Fruit fly (Drosophila melanogaster) whole organism, pupa: ENCODE measurements around the gene CG9555.
A peak's percentile ranks its signal among the peaks of the same experiment; 100 is the strongest.

ENCODE experiments used
- CG10348 ChIP-seq: fragments of 200-800 bp; sonication (Bioruptor generic); IDR thresholded peaks from 2 replicates; pipeline ENCODE4 v1.3.6; 2022; ENCODE audit warnings: missing biosample characterization, missing genetic modification characterization
- CG12605 ChIP-seq: fragments of 200-800 bp; sonication (Bioruptor generic); IDR thresholded peaks from 2 replicates; pipeline ENCODE4 v1.3.6; 2022; ENCODE audit warnings: missing biosample characterization, missing genetic modification characterization
- CG13204 ChIP-seq: fragments of 200-800 bp; sonication (Bioruptor generic); optimal IDR thresholded peaks from 2 replicates; lab custom pipeline; 2018; ENCODE audit warnings: missing biosample characterization, mild to moderate bottlenecking, missing genetic modification characterization, moderate library complexity
- CG14655 ChIP-seq: fragments of 200-800 bp; sonication (Bioruptor generic); optimal IDR thresholded peaks from 3 replicates; lab custom pipeline; 2017; ENCODE audit warnings: mild to moderate bottlenecking, missing biosample characterization, missing genetic modification reagents, missing genetic modification characterization
- CG15710 ChIP-seq: fragments of 200-800 bp; sonication (Bioruptor generic); optimal IDR thresholded peaks from 2 replicates; lab custom pipeline; 2018; ENCODE audit warnings: missing biosample characterization, mild to moderate bottlenecking, missing genetic modification characterization, moderate library complexity
- CG17806 ChIP-seq: fragments of 200-800 bp; sonication (Bioruptor generic); optimal IDR thresholded peaks from 2 replicates; lab custom pipeline; 2018; ENCODE audit warnings: missing biosample characterization, mild to moderate bottlenecking, missing genetic modification characterization, moderate library complexity
- CG32121 ChIP-seq: fragments of 200-800 bp; sonication (Bioruptor generic); IDR thresholded peaks from 2 replicates; pipeline ENCODE4 v1.3.6; 2022; ENCODE audit warnings: missing biosample characterization, missing genetic modification characterization
- CG34367 ChIP-seq: fragments of 200-800 bp; sonication (Bioruptor generic); optimal IDR thresholded peaks from 2 replicates; lab custom pipeline; 2018; ENCODE audit warnings: missing biosample characterization, mild to moderate bottlenecking, missing genetic modification characterization
- CG4496 ChIP-seq: fragments of 200-800 bp; sonication (Bioruptor generic); IDR thresholded peaks from 3 replicates; pipeline ENCODE4 v1.3.6; 2022; ENCODE audit warnings: missing biosample characterization, missing genetic modification characterization
- CG8159 ChIP-seq: fragments of 200-800 bp; sonication (Bioruptor generic); optimal IDR thresholded peaks from 3 replicates; lab custom pipeline; 2018; ENCODE audit warnings: missing biosample characterization, mild to moderate bottlenecking, missing genetic modification characterization, moderate library complexity
- CG8301 ChIP-seq: fragments of 200-800 bp; sonication (Bioruptor generic); optimal IDR thresholded peaks from 2 replicates; lab custom pipeline; 2018; ENCODE audit warnings: missing biosample characterization, mild to moderate bottlenecking, missing genetic modification characterization
- CG9948 ChIP-seq: fragments of 200-800 bp; sonication (Bioruptor generic); optimal IDR thresholded peaks from 2 replicates; lab custom pipeline; 2018; ENCODE audit warnings: missing biosample characterization, mild to moderate bottlenecking, missing genetic modification characterization, moderate library complexity
- D1 ChIP-seq: fragments of 200-800 bp; sonication (Bioruptor generic); optimal IDR thresholded peaks from 2 replicates; lab custom pipeline; 2018; ENCODE audit warnings: missing biosample characterization, mild to moderate bottlenecking, missing genetic modification characterization, moderate library complexity
- EcR ChIP-seq: fragments of 200-800 bp; sonication (Bioruptor generic); optimal IDR thresholded peaks from 3 replicates; lab custom pipeline; 2019; ENCODE audit warnings: missing biosample characterization, missing genetic modification characterization, mild to moderate bottlenecking, moderate library complexity, missing genetic modification reagents
- Ets98B ChIP-seq: fragments of 200-800 bp; sonication (Bioruptor generic); IDR thresholded peaks from 2 replicates; pipeline ENCODE4 v1.3.6; 2022; ENCODE audit warnings: missing biosample characterization, missing genetic modification characterization
- Pif1A ChIP-seq: fragments of 200-800 bp; sonication (Bioruptor generic); optimal IDR thresholded peaks from 3 replicates; lab custom pipeline; 2016; ENCODE audit warnings: missing biosample characterization, missing genetic modification characterization
- Pif1B ChIP-seq: fragments of 200-800 bp; sonication (Bioruptor generic); optimal IDR thresholded peaks from 3 replicates; lab custom pipeline; 2016; ENCODE audit warnings: missing biosample characterization, missing genetic modification characterization
- Snoo ChIP-seq: fragments of 200-800 bp; sonication (Bioruptor generic); optimal IDR thresholded peaks from 3 replicates; lab custom pipeline; 2017; ENCODE audit warnings: missing biosample characterization, mild to moderate bottlenecking, missing genetic modification characterization, inconsistent platforms
- fd96Ca ChIP-seq: fragments of 200-800 bp; sonication (Bioruptor generic); IDR thresholded peaks from 3 replicates; pipeline ENCODE4 v1.3.6; 2022; ENCODE audit warnings: missing biosample characterization, missing genetic modification characterization
- gl ChIP-seq: fragments of 200-800 bp; sonication (Bioruptor generic); optimal IDR thresholded peaks from 2 replicates; lab custom pipeline; 2018; ENCODE audit warnings: missing biosample characterization, mild to moderate bottlenecking, missing genetic modification characterization
- rn ChIP-seq: fragments of 200-800 bp; sonication (Bioruptor generic); IDR thresholded peaks from 2 replicates; pipeline ENCODE4 v1.3.6; 2022; ENCODE audit warnings: missing biosample characterization, missing genetic modification characterization

CG9555 gene

DNA sequence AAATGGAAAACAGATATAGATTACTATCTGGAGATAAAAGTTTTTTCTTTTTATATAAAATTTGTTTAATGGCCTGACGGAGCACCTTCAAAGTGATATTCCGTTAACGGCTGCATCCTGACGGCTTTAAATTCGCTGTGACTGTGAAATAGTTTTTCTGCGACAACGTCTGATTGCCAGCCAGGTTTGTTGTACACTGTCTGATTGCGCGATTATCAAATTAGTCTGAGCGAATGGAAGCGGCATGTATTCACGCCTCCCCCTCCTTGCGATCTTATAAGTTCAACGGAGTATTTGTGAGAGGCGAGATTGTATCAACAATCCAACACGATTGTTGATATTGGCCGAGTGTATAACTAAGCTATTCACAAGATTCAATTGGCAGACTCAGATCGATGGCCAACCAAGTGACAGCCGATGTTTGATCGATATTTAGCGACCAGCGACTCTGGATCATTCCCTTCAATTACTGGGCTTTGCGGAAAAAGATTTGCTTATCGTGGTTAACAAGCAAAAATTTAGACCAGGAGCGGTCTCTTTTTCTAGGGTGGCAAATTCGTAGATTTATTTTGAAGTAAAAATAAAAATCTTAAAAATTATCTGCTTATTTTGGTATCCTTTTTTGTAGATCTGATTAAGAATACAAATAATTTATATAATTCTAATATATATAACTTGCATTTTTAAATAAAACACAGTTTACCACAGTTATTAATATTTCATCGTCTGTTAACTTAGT, 35.8 kb upstream of the CG9555 start:
- TF ChIP-seq rn (GFP tag; lab: Robert Waterston, UW) (no peak), CG34367 (no peak), Pif1B (GFP tag; lab: Kevin White, UChicago) (no peak), CG8301 (tag; lab: Kevin White, UChicago) (no peak), EcR (GFP tag; lab: Kevin White, UChicago) (no peak), Pif1A (GFP tag; lab: Kevin White, UChicago) (no peak), D1 (tag; lab: Kevin White, UChicago) (no peak), Snoo (tag; lab: Kevin White, UChicago) (no peak), CG13204 (no peak), CG12605 (GFP tag; lab: Robert Waterston, UW) (no peak), CG10348 (GFP tag; lab: Robert Waterston, UW) (no peak), CG15710 (tag; lab: Kevin White, UChicago) (no peak), gl (tag; lab: Kevin White, UChicago) (no peak), CG9948 (no peak), CG14655 (GFP tag; lab: Kevin White, UChicago) (no peak), Ets98B (GFP tag; lab: Robert Waterston, UW) (no peak), fd96Ca (GFP tag; lab: Robert Waterston, UW) (no peak)

DNA sequence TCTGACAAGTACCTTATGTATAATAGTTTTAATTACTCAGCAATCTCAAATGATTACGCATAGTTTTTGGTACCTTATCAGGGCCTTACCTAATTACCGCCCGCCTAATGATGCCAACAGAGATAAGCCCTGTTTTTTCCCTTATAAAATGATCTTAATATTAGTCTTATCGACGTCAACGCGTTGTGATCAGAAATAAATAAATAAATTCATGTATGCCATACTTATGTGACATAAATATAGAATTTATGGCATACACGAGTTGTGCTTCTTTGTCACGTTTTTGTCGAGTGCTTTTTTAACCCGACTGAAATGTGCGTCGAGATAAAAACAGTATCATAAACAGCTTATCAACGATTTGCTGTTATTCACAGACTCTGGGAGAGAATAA, 35.2 kb upstream of the CG9555 start:
- TF ChIP-seq Pif1A (GFP tag; lab: Kevin White, UChicago), result no peak
- TF ChIP-seq Pif1B (GFP tag; lab: Kevin White, UChicago), result no peak
- TF ChIP-seq CG4496 (GFP tag; lab: Robert Waterston, UW), result no peak
- TF ChIP-seq gl (tag; lab: Kevin White, UChicago), result no peak
- no peak for TF ChIP-seq CG10348 (GFP tag; lab: Robert Waterston, UW)
- no peak for TF ChIP-seq CG8301 (tag; lab: Kevin White, UChicago)
- no peak for TF ChIP-seq Snoo (tag; lab: Kevin White, UChicago)

DNA sequence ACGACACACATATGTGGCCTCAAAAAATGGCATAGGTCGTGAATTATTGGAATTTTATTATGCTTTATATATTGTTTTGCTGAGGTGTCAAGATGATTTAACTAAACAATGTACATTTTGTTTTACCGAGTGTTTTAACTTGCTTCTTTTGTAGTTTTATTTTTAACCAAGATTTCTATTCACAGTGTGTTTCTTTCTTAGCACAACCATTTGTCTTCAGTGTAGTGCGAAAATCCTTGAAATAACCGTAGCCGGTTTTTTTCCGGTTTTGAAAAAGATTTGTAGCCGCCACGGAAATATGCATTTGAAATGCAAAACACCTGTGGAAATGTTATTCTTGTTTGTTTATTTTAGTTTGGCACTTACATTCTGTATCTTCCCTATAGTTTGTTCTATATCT, 34.4 kb upstream of the CG9555 start:
- no peak for TF ChIP-seq D1 (tag; lab: Kevin White, UChicago)
- TF ChIP-seq Snoo (tag; lab: Kevin White, UChicago), result no peak
- no peak for TF ChIP-seq CG4496 (GFP tag; lab: Robert Waterston, UW)
- no peak for TF ChIP-seq EcR (GFP tag; lab: Kevin White, UChicago)
- TF ChIP-seq CG34367, result no peak
- no peak for TF ChIP-seq rn (GFP tag; lab: Robert Waterston, UW)
- no peak for TF ChIP-seq CG14655 (GFP tag; lab: Kevin White, UChicago)
- no peak for TF ChIP-seq CG13204
- TF ChIP-seq CG8159, result no peak
- TF ChIP-seq CG10348 (GFP tag; lab: Robert Waterston, UW), result no peak
- TF ChIP-seq CG32121 (GFP tag; lab: Robert Waterston, UW), result no peak
- no peak for TF ChIP-seq Pif1B (GFP tag; lab: Kevin White, UChicago)
- no peak for TF ChIP-seq Pif1A (GFP tag; lab: Kevin White, UChicago)
- no peak for TF ChIP-seq CG15710 (tag; lab: Kevin White, UChicago)
- no peak for TF ChIP-seq CG12605 (GFP tag; lab: Robert Waterston, UW)
- no peak for TF ChIP-seq CG17806 (tag; lab: Kevin White, UChicago)
- TF ChIP-seq gl (tag; lab: Kevin White, UChicago), result no peak
- no peak for TF ChIP-seq fd96Ca (GFP tag; lab: Robert Waterston, UW)
- TF ChIP-seq, all 21 proteins: peak for 0

DNA sequence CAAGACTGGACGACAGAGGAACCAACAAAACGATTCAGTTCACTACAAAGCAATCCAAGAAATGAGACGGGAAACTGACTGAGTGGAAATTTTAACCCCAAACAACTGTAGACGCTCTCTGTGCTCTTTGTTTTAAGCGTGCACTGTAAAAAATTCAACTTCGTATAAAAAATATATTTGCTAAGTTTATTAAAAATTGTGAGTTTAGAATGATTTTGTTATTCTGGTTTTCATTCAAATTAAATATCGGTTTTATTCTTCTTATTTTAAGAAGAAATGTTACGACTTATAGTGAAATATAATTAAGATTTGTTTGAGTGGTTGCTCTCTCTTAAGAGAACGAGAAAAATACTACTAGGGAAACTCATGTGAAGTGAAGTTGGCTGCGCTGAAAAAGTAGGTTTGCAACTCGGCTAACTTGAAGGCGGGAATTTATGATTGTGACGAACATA, 33.5 kb upstream of the CG9555 start:
- no peak for TF ChIP-seq EcR (GFP tag; lab: Kevin White, UChicago)
- peak; percentile 82 for TF ChIP-seq CG9948
- peak; percentile 68 for TF ChIP-seq Pif1B (GFP tag; lab: Kevin White, UChicago)
- TF ChIP-seq rn (GFP tag; lab: Robert Waterston, UW), result peak; percentile 93
- peak; percentile 95 for TF ChIP-seq Ets98B (GFP tag; lab: Robert Waterston, UW)
- TF ChIP-seq fd96Ca (GFP tag; lab: Robert Waterston, UW), result peak; percentile 65; the same call in 1 of the 3 replicates
- TF ChIP-seq Snoo (tag; lab: Kevin White, UChicago), result peak; percentile 88
- TF ChIP-seq CG34367, result peak; percentile 74
- TF ChIP-seq CG13204, result no peak
- TF ChIP-seq CG8159, result peak; percentile 85
- TF ChIP-seq CG32121 (GFP tag; lab: Robert Waterston, UW), result peak; percentile 97
- TF ChIP-seq CG8301 (tag; lab: Kevin White, UChicago), result peak; percentile 86
- peak; percentile 84 for TF ChIP-seq CG10348 (GFP tag; lab: Robert Waterston, UW)
- TF ChIP-seq CG14655 (GFP tag; lab: Kevin White, UChicago), result peak; percentile 86
- TF ChIP-seq CG17806 (tag; lab: Kevin White, UChicago), result peak; percentile 85
- peak; percentile 96 for TF ChIP-seq CG12605 (GFP tag; lab: Robert Waterston, UW)
- TF ChIP-seq Pif1A (GFP tag; lab: Kevin White, UChicago), result peak; percentile 86
- TF ChIP-seq gl (tag; lab: Kevin White, UChicago), result peak; percentile 46
- peak; percentile 75 for TF ChIP-seq D1 (tag; lab: Kevin White, UChicago)
- peak; percentile 81 for TF ChIP-seq CG15710 (tag; lab: Kevin White, UChicago)
- TF ChIP-seq CG4496 (GFP tag; lab: Robert Waterston, UW), result peak; percentile 97

dm6 chr2L:8959001-8959461, 32.5 kb upstream of the CG9555 start, which contains the start of gene CG31886:
Gene CG31886, minus strand, starts transcription at chr2L:8959051.
- TF ChIP-seq EcR (GFP tag; lab: Kevin White, UChicago) (no peak), CG12605 (GFP tag; lab: Robert Waterston, UW) (no peak; the same call in 1 of the 2 replicates), rn (GFP tag; lab: Robert Waterston, UW) (no peak), Pif1B (GFP tag; lab: Kevin White, UChicago) (peak; percentile 27), CG34367 (no peak), gl (tag; lab: Kevin White, UChicago) (no peak), CG13204 (no peak), CG4496 (GFP tag; lab: Robert Waterston, UW) (no peak), fd96Ca (GFP tag; lab: Robert Waterston, UW) (peak; percentile 72), Snoo (tag; lab: Kevin White, UChicago) (no peak), CG8159 (no peak), Ets98B (GFP tag; lab: Robert Waterston, UW) (no peak; the same call in none of the 2 replicates), CG8301 (tag; lab: Kevin White, UChicago) (no peak), CG15710 (tag; lab: Kevin White, UChicago) (no peak), CG10348 (GFP tag; lab: Robert Waterston, UW) (no peak), CG9948 (no peak), CG14655 (GFP tag; lab: Kevin White, UChicago) (peak; percentile 72), D1 (tag; lab: Kevin White, UChicago) (no peak), CG32121 (GFP tag; lab: Robert Waterston, UW) (no peak; the same call in none of the 2 replicates), Pif1A (GFP tag; lab: Kevin White, UChicago) (peak; percentile 35), CG17806 (tag; lab: Kevin White, UChicago) (no peak)
